Fruit fly (Drosophila melanogaster): ENCODE measurements around the gene CG7879.

- TF ChIP-seq h (optimal IDR thresholded peaks at IDR 0.05) (no peak), ttk (optimal IDR thresholded peaks at IDR 0.05) (no peak), psq (optimal IDR thresholded peaks at IDR 0.05) (no peak), Sin3A (optimal IDR thresholded peaks at IDR 0.05) (no peak), Myc (optimal IDR thresholded peaks at IDR 0.05) (no peak)
Observed at dm6 chr3L:1602833-1603128, 34.4 kb upstream of the CG7879 start, which contains the start of the genes CG18170 and CG33791.

Data from Kc167 (cell line).